Worm (Caenorhabditis elegans) whole organism, mixed stage, embryonic: ENCODE results near the gene F21D5.6.
"Not testable (repeated sequence)": the region's sequence is repeated elsewhere in the genome, so short reads cannot be mapped to it uniquely, and the experiment has no call there.

Experiments
- M03D4.4 ChIP-seq: sonication (generic microtip); optimal IDR thresholded peaks from 2 replicates; lab custom pipeline; 2017; ENCODE audit warnings: mild to moderate bottlenecking, missing genetic modification characterization, missing compliant biosample characterization
- bed-3 ChIP-seq: fragments of 200-800 bp; sonication (Bioruptor generic); optimal IDR thresholded peaks from 3 replicates; lab custom pipeline; 2018; ENCODE audit warnings: mild to moderate bottlenecking, missing genetic modification characterization, moderate library complexity, missing compliant biosample characterization
- blmp-1 ChIP-seq: fragments of 150-350 bp; optimal IDR thresholded peaks from 2 replicates; lab custom pipeline; 2014; ENCODE audit warnings: missing biosample characterization, missing genetic modification characterization
- ceh-39 ChIP-seq: fragments of 150-350 bp; optimal IDR thresholded peaks from 2 replicates; lab custom pipeline; 2014; ENCODE audit warnings: missing biosample characterization, missing genetic modification characterization
- ceh-43 ChIP-seq: fragments of 200-800 bp; sonication (Bioruptor generic); optimal IDR thresholded peaks from 2 replicates; lab custom pipeline; 2018; ENCODE audit warnings: mild to moderate bottlenecking, missing genetic modification characterization, moderate library complexity, missing compliant biosample characterization
- ceh-83 ChIP-seq: fragments of 200-800 bp; sonication (Bioruptor generic); optimal IDR thresholded peaks from 2 replicates; lab custom pipeline; 2018; ENCODE audit warnings: mild to moderate bottlenecking, missing genetic modification characterization, missing compliant biosample characterization
- ces-1 ChIP-seq: fragments of 150-350 bp; optimal IDR thresholded peaks from 2 replicates; lab custom pipeline; 2014; ENCODE audit warnings: missing biosample characterization, missing genetic modification reagents, missing genetic modification characterization
- cnd-1 ChIP-seq: fragments of 200-800 bp; sonication (Bioruptor generic); optimal IDR thresholded peaks from 2 replicates; lab custom pipeline; 2018; ENCODE audit warnings: mild to moderate bottlenecking, missing genetic modification characterization, missing compliant biosample characterization
- drap-1 ChIP-seq: fragments of 200-800 bp; sonication (Bioruptor generic); optimal IDR thresholded peaks from 3 replicates; lab custom pipeline; 2018; ENCODE audit warnings: mild to moderate bottlenecking, missing genetic modification characterization, missing compliant biosample characterization
- elt-1 ChIP-seq: sonication (generic microtip); optimal IDR thresholded peaks from 2 replicates; lab custom pipeline; 2017; ENCODE audit warnings: missing genetic modification characterization, mild to moderate bottlenecking, missing compliant biosample characterization, antibody characterized with exemption, moderate library complexity, borderline replicate concordance; ENCODE audit not compliant: insufficient read depth
- elt-3 ChIP-seq: fragments of 150-350 bp; optimal IDR thresholded peaks from 2 replicates; lab custom pipeline; 2014; ENCODE audit warnings: missing biosample characterization, missing genetic modification characterization
- flh-1 ChIP-seq: fragments of 200-800 bp; sonication (Bioruptor generic); optimal IDR thresholded peaks from 2 replicates; lab custom pipeline; 2018; ENCODE audit warnings: mild to moderate bottlenecking, missing genetic modification characterization, moderate library complexity, missing compliant biosample characterization
- ham-2 ChIP-seq: fragments of 200-800 bp; sonication (Bioruptor generic); optimal IDR thresholded peaks from 2 replicates; lab custom pipeline; 2018; ENCODE audit warnings: mild to moderate bottlenecking, missing genetic modification characterization, missing compliant biosample characterization
- hlh-1 ChIP-seq: fragments of 150-350 bp; optimal IDR thresholded peaks from 2 replicates; lab custom pipeline; 2014; ENCODE audit warnings: missing biosample characterization, missing genetic modification reagents, missing genetic modification characterization
- lin-13 ChIP-seq: fragments of 150-350 bp; optimal IDR thresholded peaks from 2 replicates; lab custom pipeline; 2014; ENCODE audit warnings: missing biosample characterization, missing genetic modification characterization
- lin-32 ChIP-seq: fragments of 200-800 bp; sonication (Bioruptor generic); optimal IDR thresholded peaks from 2 replicates; lab custom pipeline; 2018; ENCODE audit warnings: mild to moderate bottlenecking, missing genetic modification characterization, missing compliant biosample characterization
- lsy-2 ChIP-seq: fragments of 150-350 bp; optimal IDR thresholded peaks from 2 replicates; lab custom pipeline; 2014; ENCODE audit warnings: missing biosample characterization, missing genetic modification characterization
- mab-5 ChIP-seq: fragments of 150-350 bp; optimal IDR thresholded peaks from 2 replicates; lab custom pipeline; 2014; ENCODE audit warnings: missing biosample characterization, missing genetic modification characterization
- mep-1 ChIP-seq: fragments of 150-350 bp; optimal IDR thresholded peaks from 2 replicates; lab custom pipeline; 2017; ENCODE audit warnings: missing biosample characterization, missing genetic modification reagents, missing genetic modification characterization, inconsistent platforms
- mls-2 ChIP-seq: sonication (generic microtip); optimal IDR thresholded peaks from 2 replicates; lab custom pipeline; 2016; ENCODE audit warnings: mild to moderate bottlenecking, missing genetic modification characterization, moderate library complexity, missing compliant biosample characterization
- nhr-12 ChIP-seq: fragments of 150-350 bp; optimal IDR thresholded peaks from 2 replicates; lab custom pipeline; 2014; ENCODE audit warnings: missing biosample characterization, missing genetic modification characterization
- nhr-2 ChIP-seq: fragments of 150-350 bp; optimal IDR thresholded peaks from 2 replicates; lab custom pipeline; 2014; ENCODE audit warnings: missing biosample characterization, missing genetic modification characterization
- nhr-237 ChIP-seq: fragments of 150-350 bp; optimal IDR thresholded peaks from 2 replicates; lab custom pipeline; 2014; ENCODE audit warnings: missing biosample characterization, missing genetic modification characterization
- nhr-28 ChIP-seq: fragments of 150-350 bp; optimal IDR thresholded peaks from 2 replicates; lab custom pipeline; 2014; ENCODE audit warnings: missing biosample characterization, missing genetic modification characterization
- nhr-76 ChIP-seq: sonication (generic microtip); optimal IDR thresholded peaks from 2 replicates; lab custom pipeline; 2017; ENCODE audit warnings: missing biosample characterization, missing genetic modification characterization
- pha-4 ChIP-seq: fragments of 150-350 bp; optimal IDR thresholded peaks from 2 replicates; lab custom pipeline; 2018; ENCODE audit warnings: missing biosample characterization, missing genetic modification reagents, missing genetic modification characterization
- sem-2 ChIP-seq: fragments of 200-800 bp; sonication (Bioruptor generic); optimal IDR thresholded peaks from 2 replicates; lab custom pipeline; 2018; ENCODE audit warnings: mild to moderate bottlenecking, missing genetic modification characterization, missing compliant biosample characterization
- snpc-4 ChIP-seq: fragments of 150-350 bp; optimal IDR thresholded peaks from 2 replicates; lab custom pipeline; 2014; ENCODE audit warnings: missing biosample characterization, missing genetic modification characterization
- sptf-1 ChIP-seq: sonication (generic microtip); optimal IDR thresholded peaks from 2 replicates; lab custom pipeline; 2017; ENCODE audit warnings: mild to moderate bottlenecking, missing genetic modification characterization, moderate library complexity, missing compliant biosample characterization
- tbx-8 ChIP-seq: fragments of 200-800 bp; sonication (Bioruptor generic); optimal IDR thresholded peaks from 2 replicates; lab custom pipeline; 2018; ENCODE audit warnings: mild to moderate bottlenecking, missing genetic modification characterization, moderate library complexity, missing compliant biosample characterization
- unc-120 ChIP-seq: sonication (generic microtip); optimal IDR thresholded peaks from 2 replicates; lab custom pipeline; 2017; ENCODE audit warnings: missing genetic modification characterization, missing compliant biosample characterization; ENCODE audit not compliant: poor library complexity, severe bottlenecking
- unc-39 ChIP-seq: fragments of 150-350 bp; optimal IDR thresholded peaks from 2 replicates; lab custom pipeline; 2014; ENCODE audit warnings: missing biosample characterization, missing genetic modification characterization
- unc-62 ChIP-seq: fragments of 150-350 bp; optimal IDR thresholded peaks from 2 replicates; lab custom pipeline; 2014; ENCODE audit warnings: missing biosample characterization, missing genetic modification reagents, missing genetic modification characterization
- zip-8 ChIP-seq: fragments of 150-350 bp; optimal IDR thresholded peaks from 2 replicates; lab custom pipeline; 2014; ENCODE audit warnings: missing biosample characterization, missing genetic modification characterization
- ztf-11 ChIP-seq: fragments of 150-350 bp; optimal IDR thresholded peaks from 2 replicates; lab custom pipeline; 2014; ENCODE audit warnings: missing biosample characterization, missing genetic modification characterization

F21D5.6 gene

DNA sequence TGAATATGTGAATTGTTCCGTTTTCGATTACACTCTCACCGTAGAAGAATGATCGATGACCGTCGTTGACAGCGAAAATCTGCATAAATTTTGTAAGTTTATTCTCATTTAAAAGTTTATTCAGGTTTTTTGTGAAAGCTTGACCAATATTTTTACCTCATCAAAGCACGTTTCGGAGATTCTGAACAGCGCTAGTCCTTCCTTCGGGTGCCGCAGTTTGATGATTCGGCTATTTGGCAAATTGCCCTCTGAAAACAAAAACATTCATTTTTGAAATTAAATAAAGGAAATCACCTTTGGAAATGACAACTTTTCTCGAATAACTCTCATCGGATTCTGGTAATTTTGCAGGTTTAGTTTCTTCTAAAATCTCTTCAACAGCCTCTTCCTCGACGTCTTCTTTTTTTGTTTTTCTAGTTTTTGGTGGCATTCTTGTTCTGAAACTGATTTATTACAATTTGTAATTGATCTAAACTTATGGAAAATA, at the start of gene F21D5.6:
F21D5.6 (minus strand) TSS at position 437 of the 487 bp plus-strand sequence.
- no peak for TF ChIP-seq drap-1

- TF ChIP-seq unc-120 (tag; lab: Kevin White, UChicago) (no peak), ceh-83 (GFP tag; lab: Kevin White, UChicago) (no peak), M03D4.4 (no peak)
Observed at ce11 chrIV:8790144-8790543, 49.0 kb upstream of the F21D5.6 start, which contains the start of gene sru-35. Gene sru-35, minus strand, starts transcription at chrIV:8790244.

ce11 chrIV:8788048-8788447, 46.9 kb upstream of the F21D5.6 start, which contains the start of gene C33D9.10:
Gene C33D9.10, minus strand, starts transcription at chrIV:8788148.
- TF ChIP-seq M03D4.4; nhr-28 (tag; lab: Kevin White, UChicago); snpc-4 (tag; lab: Kevin White, UChicago): not testable (repeated sequence)

- no peak for TF ChIP-seq nhr-2
- TF ChIP-seq blmp-1 = no peak
- peak; percentile 11 for TF ChIP-seq ces-1
- TF ChIP-seq mep-1 (tag; lab: Kevin White, UChicago) = no peak
- no peak for TF ChIP-seq cnd-1 (tag; lab: Kevin White, UChicago)
- TF ChIP-seq zip-8 (tag; lab: Kevin White, UChicago) = no peak
- peak; percentile 40 for TF ChIP-seq hlh-1 (tag; lab: Kevin White, UChicago)
Observed at ce11 chrIV:8786654-8787053, 45.5 kb upstream of the F21D5.6 start, which contains the start of gene C33D9.8. Gene C33D9.8, minus strand, starts transcription at chrIV:8786752.

DNA sequence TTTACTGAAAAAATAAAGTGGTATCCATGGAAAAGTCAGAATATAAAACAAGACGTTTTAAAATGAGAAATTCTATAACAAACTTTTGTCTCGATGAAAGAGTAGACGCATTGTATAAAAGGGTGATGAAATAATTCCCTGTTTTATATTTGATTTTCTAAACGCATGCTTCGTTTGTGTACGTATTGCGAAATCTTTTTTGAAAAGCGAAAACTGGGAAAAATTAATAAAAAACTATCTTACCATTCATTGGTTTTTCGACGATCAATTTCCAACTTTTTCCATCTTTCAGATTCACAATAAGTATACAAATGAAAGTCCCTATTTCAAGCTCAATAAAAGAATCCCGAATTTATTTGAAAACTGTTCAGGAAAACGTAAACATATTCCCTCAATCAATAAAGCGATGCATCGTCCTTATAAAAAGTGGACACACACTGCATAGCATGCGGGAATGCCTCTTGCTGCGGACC, 43.7 kb upstream of the F21D5.6 start, which contains the start of gene C33D9.13:
C33D9.13 (minus strand) TSS at position 423 of the 473 bp plus-strand sequence.
- TF ChIP-seq ces-1 = peak; percentile 29
- TF ChIP-seq blmp-1 = no peak

DNA sequence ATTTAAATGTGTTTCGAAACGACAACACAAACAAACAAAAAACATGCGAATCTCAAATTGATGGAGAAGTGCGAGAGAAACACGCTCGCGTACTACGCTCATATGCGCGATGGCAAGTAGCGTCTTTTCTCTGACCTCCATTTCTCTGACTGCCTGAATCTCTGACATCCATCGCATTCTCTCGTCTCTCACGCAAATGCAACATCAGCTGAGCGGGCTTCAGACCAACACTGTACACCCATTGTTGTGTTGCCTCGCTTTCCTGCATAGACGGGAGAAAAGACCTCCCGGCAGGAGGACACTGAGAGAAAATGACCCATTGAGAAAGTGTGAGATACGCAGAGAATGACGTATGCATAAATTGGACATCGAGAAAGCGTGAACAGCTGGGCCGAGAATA, 41.0 kb upstream of the F21D5.6 start:
- TF ChIP-seq elt-1 (peak; percentile 45), mls-2 (tag; lab: Kevin White, UChicago) (peak; percentile 74), ces-1 (peak; percentile 53), zip-8 (tag; lab: Kevin White, UChicago) (no peak), pha-4 (peak; percentile 77), ceh-43 (GFP tag; lab: Kevin White, UChicago) (peak; percentile 31), tbx-8 (GFP tag; lab: Kevin White, UChicago) (peak; percentile 21), nhr-76 (tag; lab: Kevin White, UChicago) (no peak), nhr-237 (peak; percentile 56), nhr-2 (peak; percentile 26), hlh-1 (tag; lab: Kevin White, UChicago) (peak; percentile 93), ceh-83 (GFP tag; lab: Kevin White, UChicago) (peak; percentile 52), snpc-4 (tag; lab: Kevin White, UChicago) (no peak), elt-3 (tag; lab: Kevin White, UChicago) (peak; percentile 5), cnd-1 (tag; lab: Kevin White, UChicago) (peak; percentile 83), unc-39 (tag; lab: Kevin White, UChicago) (no peak), ceh-39 (tag; lab: Kevin White, UChicago) (no peak), unc-120 (tag; lab: Kevin White, UChicago) (peak; percentile 95), flh-1 (no peak), sptf-1 (tag; lab: Kevin White, UChicago) (peak; percentile 78), lin-13 (tag; lab: Kevin White, UChicago) (peak; percentile 75), mep-1 (tag; lab: Kevin White, UChicago) (peak; percentile 84), sem-2 (GFP tag; lab: Kevin White, UChicago) (no peak), ham-2 (GFP tag; lab: Kevin White, UChicago) (peak; percentile 98), unc-62 (peak; percentile 84), nhr-28 (tag; lab: Kevin White, UChicago) (no peak), bed-3 (GFP tag; lab: Kevin White, UChicago) (peak; percentile 14), nhr-12 (tag; lab: Kevin White, UChicago) (no peak), mab-5 (tag; lab: Kevin White, UChicago) (no peak), ztf-11 (tag; lab: Kevin White, UChicago) (peak; percentile 74), M03D4.4 (peak; percentile 54), lsy-2 (tag; lab: Kevin White, UChicago) (peak; percentile 69), lin-32 (GFP tag; lab: Kevin White, UChicago) (peak; percentile 74), drap-1 (peak; percentile 75), blmp-1 (no peak)
